Fruit fly (Drosophila melanogaster) whole organism, wandering third instar larva: ENCODE results near the gene SpdS.

Experiments used
- Abd-B ChIP-seq: fragments of >200 bp; optimal IDR thresholded peaks from 2 replicates; lab custom pipeline; 2017; ENCODE audit warnings: missing biosample characterization, missing genetic modification characterization
- CrebA ChIP-seq: fragments of 200-800 bp; sonication (Bioruptor generic); optimal IDR thresholded peaks from 2 replicates; lab custom pipeline; 2016; ENCODE audit warnings: missing biosample characterization, mild to moderate bottlenecking, missing genetic modification characterization, borderline replicate concordance
- Dfd ChIP-seq: fragments of >200 bp; optimal IDR thresholded peaks from 2 replicates; lab custom pipeline; 2017; ENCODE audit warnings: missing biosample characterization, missing genetic modification characterization
- Dif ChIP-seq: fragments of 200-275, 200-300 bp; sonication (Bioruptor generic); optimal IDR thresholded peaks from 2 replicates; lab custom pipeline; 2018; ENCODE audit warnings: missing biosample characterization, missing genetic modification characterization; ENCODE audit not compliant: partially characterized antibody
- GATAd ChIP-seq: sonication (Bioruptor generic); optimal IDR thresholded peaks from 2 replicates; lab custom pipeline; 2016; ENCODE audit warnings: missing biosample characterization, missing genetic modification characterization
- HLH106 ChIP-seq: fragments of 200-800 bp; optimal IDR thresholded peaks from 3 replicates; lab custom pipeline; 2019; ENCODE audit warnings: missing biosample characterization, mild to moderate bottlenecking, missing genetic modification characterization, moderate library complexity
- Hnf4 ChIP-seq: fragments of 200-800 bp; sonication (Bioruptor generic); optimal IDR thresholded peaks from 2 replicates; lab custom pipeline; 2016; ENCODE audit warnings: missing biosample characterization, mild to moderate bottlenecking, missing genetic modification characterization
- Hr78 ChIP-seq: fragments of >200 bp; optimal IDR thresholded peaks from 2 replicates; lab custom pipeline; 2017; ENCODE audit warnings: missing biosample characterization, missing genetic modification characterization
- Hr83 ChIP-seq: fragments of 200-300 bp; sonication (Bioruptor generic); optimal IDR thresholded peaks from 2 replicates; lab custom pipeline; 2016; ENCODE audit warnings: missing biosample characterization, mild to moderate bottlenecking, missing genetic modification characterization, moderate library complexity; ENCODE audit not compliant: poor library complexity, severe bottlenecking
- Jra ChIP-seq: sonication (Bioruptor generic); optimal IDR thresholded peaks from 2 replicates; lab custom pipeline; 2016; ENCODE audit warnings: missing biosample characterization, missing genetic modification characterization
- Mio ChIP-seq: sonication (Bioruptor generic); optimal IDR thresholded peaks from 2 replicates; lab custom pipeline; 2016; ENCODE audit warnings: missing biosample characterization, missing genetic modification characterization
- Myc ChIP-seq: fragments of >200 bp; optimal IDR thresholded peaks from 2 replicates; lab custom pipeline; 2017
- OdsH ChIP-seq: fragments of 200-800 bp; sonication (Bioruptor generic); optimal IDR thresholded peaks from 2 replicates; lab custom pipeline; 2016; ENCODE audit warnings: missing biosample characterization, mild to moderate bottlenecking, missing genetic modification characterization
- Rel ChIP-seq, 2 experiments: fragments of 200-800 bp; sonication (Bioruptor generic) in 1 of 2; optimal IDR thresholded peaks; 2 replicates in 1 of 2; 3 replicates in 1 of 2; lab custom pipeline; 2016 to 2019; ENCODE audit warnings: mild to moderate bottlenecking in 2 of 2, missing biosample characterization in 2 of 2, missing genetic modification characterization in 2 of 2, moderate library complexity in 1 of 2
- Sp1 ChIP-seq: fragments of 200-800 bp; sonication (Bioruptor generic); optimal IDR thresholded peaks from 3 replicates; lab custom pipeline; 2019; ENCODE audit warnings: missing biosample characterization, mild to moderate bottlenecking, missing genetic modification characterization, moderate library complexity
- br ChIP-seq: fragments of 200-800 bp; sonication (Bioruptor generic); optimal IDR thresholded peaks from 2 replicates; lab custom pipeline; 2016; ENCODE audit warnings: missing biosample characterization, missing genetic modification characterization
- brk ChIP-seq: fragments of 200-800 bp; sonication (Bioruptor generic); optimal IDR thresholded peaks from 2 replicates; lab custom pipeline; 2016; ENCODE audit warnings: missing biosample characterization, mild to moderate bottlenecking, missing genetic modification characterization
- dl ChIP-seq, 2 experiments: fragments of 175-275, 200-275 bp in 1 of 2; fragments of 200-275 bp in 1 of 2; sonication (Bioruptor generic); optimal IDR thresholded peaks; lab custom pipeline; 2018; ENCODE audit warnings: mild to moderate bottlenecking in 2 of 2, missing biosample characterization in 2 of 2, missing genetic modification characterization in 2 of 2, moderate library complexity in 2 of 2; ENCODE audit not compliant: partially characterized antibody in 2 of 2, insufficient read depth in 1 of 2
- dmrt93B ChIP-seq: fragments of 200-800 bp; sonication (Bioruptor generic); optimal IDR thresholded peaks from 2 replicates; lab custom pipeline; 2018; ENCODE audit warnings: missing biosample characterization, mild to moderate bottlenecking, missing genetic modification characterization
- ey ChIP-seq: fragments of 200-800 bp; sonication (Bioruptor generic); optimal IDR thresholded peaks from 2 replicates; lab custom pipeline; 2016; ENCODE audit warnings: missing biosample characterization, missing genetic modification characterization
- fru ChIP-seq: fragments of 200-800 bp; sonication (Bioruptor generic); optimal IDR thresholded peaks from 3 replicates; lab custom pipeline; 2016; ENCODE audit warnings: missing biosample characterization, mild to moderate bottlenecking, missing genetic modification characterization
- h ChIP-seq: fragments of 200-800 bp; sonication (Bioruptor generic); optimal IDR thresholded peaks from 3 replicates; lab custom pipeline; 2016; ENCODE audit warnings: missing biosample characterization, mild to moderate bottlenecking, missing genetic modification characterization
- jim ChIP-seq: fragments of 175-275, 200-325 bp; sonication (Bioruptor generic); optimal IDR thresholded peaks from 2 replicates; lab custom pipeline; 2016; ENCODE audit warnings: missing biosample characterization, mild to moderate bottlenecking, missing genetic modification characterization
- pan ChIP-seq: fragments of >200 bp; optimal IDR thresholded peaks from 2 replicates; lab custom pipeline; 2017
- psq ChIP-seq: fragments of 200-800 bp; sonication (Bioruptor generic); optimal IDR thresholded peaks from 3 replicates; lab custom pipeline; 2017; ENCODE audit warnings: missing biosample characterization, mild to moderate bottlenecking, missing genetic modification characterization, moderate library complexity
- rgr ChIP-seq: fragments of 200-800 bp; sonication (Bioruptor generic); optimal IDR thresholded peaks from 3 replicates; lab custom pipeline; 2016; ENCODE audit warnings: missing biosample characterization, mild to moderate bottlenecking, missing genetic modification characterization
- sage ChIP-seq: fragments of 200-800 bp; sonication (Bioruptor generic); optimal IDR thresholded peaks from 2 replicates; lab custom pipeline; 2016; ENCODE audit warnings: missing biosample characterization, mild to moderate bottlenecking, missing genetic modification characterization
- sv ChIP-seq: fragments of 200-800 bp; sonication (Bioruptor generic); optimal IDR thresholded peaks from 3 replicates; lab custom pipeline; 2016; ENCODE audit warnings: missing biosample characterization, missing genetic modification characterization
- tai ChIP-seq: sonication (Bioruptor generic); optimal IDR thresholded peaks from 2 replicates; lab custom pipeline; 2016; ENCODE audit warnings: missing biosample characterization, missing genetic modification characterization
- usp ChIP-seq: fragments of >200 bp; optimal IDR thresholded peaks from 2 replicates; lab custom pipeline; 2017; ENCODE audit warnings: missing biosample characterization, missing genetic modification characterization
- woc ChIP-seq: sonication (Bioruptor generic); optimal IDR thresholded peaks from 2 replicates; lab custom pipeline; 2016; ENCODE audit warnings: missing biosample characterization, mild to moderate bottlenecking, missing genetic modification characterization

SpdS gene

DNA sequence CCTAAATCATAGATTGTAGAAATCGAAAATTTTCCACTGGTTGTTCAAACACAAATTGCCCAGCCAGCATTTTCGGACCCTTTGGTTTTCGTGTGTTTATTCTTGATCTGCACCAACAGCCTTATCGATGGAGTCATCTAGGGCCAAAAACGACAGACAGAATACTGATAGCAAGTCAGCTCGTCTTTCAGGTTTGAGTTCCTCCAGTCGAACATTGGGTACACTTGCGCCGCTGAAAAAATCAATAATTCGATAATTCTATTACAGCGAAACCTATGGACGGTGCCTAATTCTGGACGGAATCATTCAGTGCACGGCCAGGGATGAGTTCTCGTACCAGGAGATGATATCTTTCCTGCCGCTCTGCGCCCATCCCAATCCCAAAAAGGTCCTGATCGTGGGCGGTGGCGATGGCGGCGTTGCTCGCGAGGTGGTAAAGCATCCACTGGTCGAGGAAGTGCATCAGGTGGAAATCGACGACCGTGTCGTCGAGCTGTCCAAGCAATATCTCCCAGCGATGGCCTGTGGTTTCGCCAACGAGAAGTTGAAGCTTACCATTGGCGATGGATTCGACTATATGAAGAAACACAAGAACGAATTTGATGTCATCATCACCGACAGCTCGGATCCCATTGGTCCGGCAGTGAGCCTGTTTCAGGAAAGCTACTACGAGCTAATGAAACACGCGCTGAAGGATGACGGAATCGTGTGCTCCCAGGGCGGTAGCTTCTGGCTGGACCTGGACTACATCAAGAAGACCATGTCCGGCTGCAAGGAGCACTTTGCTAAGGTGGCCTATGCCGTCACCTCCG, 875 bp downstream of the SpdS start:
- no peak for TF ChIP-seq Dif (GFP tag; lab: Kevin White, UChicago)
- no peak for TF ChIP-seq Dfd (GFP tag; lab: Kevin White, UChicago)
- no peak for TF ChIP-seq usp (GFP tag; lab: Kevin White, UChicago)
- no peak for TF ChIP-seq rgr (GFP tag; lab: Kevin White, UChicago)
- TF ChIP-seq ey (GFP tag; lab: Kevin White, UChicago), result no peak
- TF ChIP-seq jim (GFP tag; lab: Kevin White, UChicago), result no peak
- no peak for TF ChIP-seq dl (GFP tag; optimal IDR thresholded peaks at IDR 0.05; lab: Kevin White, UChicago; ENCODE audit: insufficient read depth in 1 of 2, partially characterized antibody in 2 of 2)
- no peak for TF ChIP-seq Jra
- no peak for TF ChIP-seq Hr78 (GFP tag; lab: Kevin White, UChicago)
- TF ChIP-seq woc, result no peak
- TF ChIP-seq Abd-B (GFP tag; lab: Kevin White, UChicago), result no peak
- no peak for TF ChIP-seq fru (GFP tag; lab: Kevin White, UChicago)
- no peak for TF ChIP-seq Mio
- no peak for TF ChIP-seq Sp1 (GFP tag; lab: Kevin White, UChicago)
- TF ChIP-seq HLH106 (tag; lab: Kevin White, UChicago), result no peak
- no peak for TF ChIP-seq psq
- no peak for TF ChIP-seq brk (GFP tag; lab: Kevin White, UChicago)

DNA sequence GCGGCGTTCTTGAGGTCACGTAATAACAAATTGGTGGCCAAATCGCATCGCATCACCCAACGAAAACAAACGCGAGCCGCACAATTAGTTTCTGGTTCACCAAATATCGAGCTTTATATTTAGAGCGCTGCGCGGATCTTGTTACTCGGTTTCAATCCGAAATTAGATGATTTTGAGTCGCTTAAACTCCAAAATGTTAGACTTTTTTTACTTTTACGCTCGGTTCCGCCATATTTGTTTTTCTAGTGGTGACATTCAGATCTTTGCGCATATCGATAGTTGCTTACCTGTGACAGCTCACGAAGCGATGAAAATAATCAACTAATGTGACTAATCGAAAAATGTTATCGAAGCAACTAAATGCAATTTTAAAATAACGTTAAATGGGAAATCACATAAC, 5.9 kb downstream of the SpdS start, which contains the start of gene Scm:
Scm (minus strand) TSS at position 251 of the 400 bp plus-strand sequence.
- TF ChIP-seq GATAd (GFP tag; lab: Kevin White, UChicago), result no peak
- peak; percentile 48 for TF ChIP-seq rgr (GFP tag; lab: Kevin White, UChicago)
- no peak for TF ChIP-seq Jra
- TF ChIP-seq Sp1 (GFP tag; lab: Kevin White, UChicago), result no peak
- no peak for TF ChIP-seq Rel (GFP tag; optimal IDR thresholded peaks at IDR 0.05; lab: Kevin White, UChicago)
- peak; percentile 94 for TF ChIP-seq Rel (tag; optimal IDR thresholded peaks at IDR 0.05; lab: Kevin White, UChicago)

DNA sequence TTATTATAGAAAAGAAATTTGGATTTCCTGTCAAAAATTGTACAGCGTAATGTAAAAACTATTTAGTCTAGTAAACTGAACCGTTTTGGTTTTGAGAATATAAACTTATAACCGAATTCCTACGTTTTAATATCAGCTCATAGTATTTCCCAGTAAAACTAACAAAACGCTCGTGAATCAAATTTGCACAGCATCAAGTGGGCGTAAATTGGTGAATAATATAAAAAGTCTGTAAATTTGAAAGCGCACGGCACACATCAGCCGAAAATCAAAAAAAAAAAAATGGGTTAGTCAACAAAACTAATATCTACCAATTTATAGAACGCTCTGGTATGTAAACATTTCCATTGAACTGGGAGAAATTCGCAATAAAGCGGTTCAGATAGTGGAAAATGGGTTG, 6.4 kb downstream of the SpdS start, which contains the start of gene Dh44:
Dh44 (plus strand) TSS at position 301 of the 400 bp plus-strand sequence.
- TF ChIP-seq brk (GFP tag; lab: Kevin White, UChicago) (no peak), Sp1 (GFP tag; lab: Kevin White, UChicago) (no peak), Hr78 (GFP tag; lab: Kevin White, UChicago) (no peak), Dif (GFP tag; lab: Kevin White, UChicago) (no peak), sage (GFP tag; lab: Kevin White, UChicago) (no peak), rgr (GFP tag; lab: Kevin White, UChicago) (no peak), OdsH (GFP tag; lab: Kevin White, UChicago) (no peak), woc (no peak), Mio (no peak), Myc (lab: Kevin White, UChicago) (no peak), Hr83 (GFP tag; lab: Kevin White, UChicago) (no peak), Hnf4 (no peak), Jra (no peak), CrebA (GFP tag; lab: Kevin White, UChicago) (no peak), GATAd (GFP tag; lab: Kevin White, UChicago) (no peak), psq (no peak), pan (no peak), Rel (GFP tag; optimal IDR thresholded peaks at IDR 0.05; lab: Kevin White, UChicago) (no peak), Rel (tag; optimal IDR thresholded peaks at IDR 0.05; lab: Kevin White, UChicago) (no peak), dl (GFP tag; optimal IDR thresholded peaks at IDR 0.05; lab: Kevin White, UChicago; ENCODE audit: insufficient read depth in 1 of 2, partially characterized antibody in 2 of 2) (no peak), h (GFP tag; lab: Kevin White, UChicago) (no peak)

DNA sequence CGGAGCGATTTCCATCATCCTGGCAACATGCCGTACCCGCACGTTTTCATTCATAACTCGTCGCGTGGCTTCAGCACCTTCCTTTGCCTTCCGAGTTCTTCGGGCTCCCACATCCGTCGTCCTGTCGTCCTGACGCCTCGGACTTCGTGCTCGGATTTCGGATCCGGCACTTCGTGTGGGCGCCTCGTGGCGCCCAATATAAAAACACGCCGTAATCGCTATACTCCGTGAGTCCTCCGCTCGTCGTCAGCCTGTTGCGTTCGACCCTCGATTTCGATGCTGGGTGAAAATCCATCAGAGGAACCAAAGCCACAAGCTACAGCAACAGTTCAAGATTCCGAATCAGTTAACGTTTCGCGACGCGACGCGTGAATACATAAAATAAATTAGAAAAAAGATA, 8.9 kb downstream of the SpdS start:
- TF ChIP-seq CrebA (GFP tag; lab: Kevin White, UChicago) (no peak), pan (no peak), Dif (GFP tag; lab: Kevin White, UChicago) (no peak), br (GFP tag; lab: Kevin White, UChicago) (no peak), Mio (no peak), brk (GFP tag; lab: Kevin White, UChicago) (no peak), h (GFP tag; lab: Kevin White, UChicago) (no peak), Hr78 (GFP tag; lab: Kevin White, UChicago) (no peak), dl (GFP tag; optimal IDR thresholded peaks at IDR 0.05; lab: Kevin White, UChicago; ENCODE audit: insufficient read depth in 1 of 2, partially characterized antibody in 2 of 2) (no peak), tai (GFP tag; lab: Kevin White, UChicago) (no peak), jim (GFP tag; lab: Kevin White, UChicago) (no peak), Myc (lab: Kevin White, UChicago) (no peak), psq (no peak), sv (GFP tag; lab: Kevin White, UChicago) (no peak), Dfd (GFP tag; lab: Kevin White, UChicago) (no peak), Hr83 (GFP tag; lab: Kevin White, UChicago) (no peak), woc (no peak), dmrt93B (GFP tag; lab: Kevin White, UChicago) (no peak), rgr (GFP tag; lab: Kevin White, UChicago) (no peak), OdsH (GFP tag; lab: Kevin White, UChicago) (no peak)
